Worm (Caenorhabditis elegans) whole organism, mixed stage, embryonic: ENCODE data around the gene ZK867.2.

Experiments used
- ceh-43 ChIP-seq: fragments of 200-800 bp; sonication (Bioruptor generic); optimal IDR thresholded peaks from 2 replicates; lab custom pipeline; 2018; ENCODE audit warnings: mild to moderate bottlenecking, missing genetic modification characterization, moderate library complexity, missing compliant biosample characterization
- nhr-237 ChIP-seq: fragments of 150-350 bp; optimal IDR thresholded peaks from 2 replicates; lab custom pipeline; 2014; ENCODE audit warnings: missing biosample characterization, missing genetic modification characterization
- unc-62 ChIP-seq: fragments of 150-350 bp; optimal IDR thresholded peaks from 2 replicates; lab custom pipeline; 2014; ENCODE audit warnings: missing biosample characterization, missing genetic modification reagents, missing genetic modification characterization
- ztf-11 ChIP-seq: fragments of 150-350 bp; optimal IDR thresholded peaks from 2 replicates; lab custom pipeline; 2014; ENCODE audit warnings: missing biosample characterization, missing genetic modification characterization

ce11 chrX:7158736-7159135 lies 47.8 kb upstream of the ZK867.2 start, which contains the start of gene pgp-10:
- TF ChIP-seq unc-62 (GFP tag; lab: Kevin White, UChicago) (no peak), ceh-43 (GFP tag; lab: Kevin White, UChicago) (no peak), nhr-237 (tag; lab: Kevin White, UChicago) (no peak), ztf-11 (no peak)
